Fruit fly (Drosophila melanogaster) whole organism, prepupa: ENCODE results near the gene Myo31DF.

ENCODE experiments used
- CG10669 ChIP-seq: fragments of 200-800 bp; sonication (Bioruptor generic); optimal IDR thresholded peaks from 3 replicates; lab custom pipeline; 2018; ENCODE audit warnings: missing biosample characterization, mild to moderate bottlenecking, missing genetic modification characterization, moderate library complexity
- CG8119 ChIP-seq: fragments of 200-800 bp; sonication (Bioruptor generic); IDR thresholded peaks from 3 replicates; pipeline ENCODE4 v1.3.6; 2022; ENCODE audit warnings: missing biosample characterization, missing genetic modification characterization
- Gug ChIP-seq: fragments of 200-800 bp; sonication (Bioruptor generic); IDR thresholded peaks from 2 replicates; pipeline ENCODE4 v1.3.6; 2022; ENCODE audit warnings: missing biosample characterization, missing genetic modification characterization
- Smox ChIP-seq: fragments of 200-800 bp; sonication (Bioruptor generic); optimal IDR thresholded peaks from 3 replicates; lab custom pipeline; 2016; ENCODE audit warnings: missing biosample characterization, missing genetic modification characterization
- topi ChIP-seq: fragments of 200-800 bp; sonication (Bioruptor generic); optimal IDR thresholded peaks from 3 replicates; lab custom pipeline; 2016; ENCODE audit warnings: missing biosample characterization, missing genetic modification characterization

DNA sequence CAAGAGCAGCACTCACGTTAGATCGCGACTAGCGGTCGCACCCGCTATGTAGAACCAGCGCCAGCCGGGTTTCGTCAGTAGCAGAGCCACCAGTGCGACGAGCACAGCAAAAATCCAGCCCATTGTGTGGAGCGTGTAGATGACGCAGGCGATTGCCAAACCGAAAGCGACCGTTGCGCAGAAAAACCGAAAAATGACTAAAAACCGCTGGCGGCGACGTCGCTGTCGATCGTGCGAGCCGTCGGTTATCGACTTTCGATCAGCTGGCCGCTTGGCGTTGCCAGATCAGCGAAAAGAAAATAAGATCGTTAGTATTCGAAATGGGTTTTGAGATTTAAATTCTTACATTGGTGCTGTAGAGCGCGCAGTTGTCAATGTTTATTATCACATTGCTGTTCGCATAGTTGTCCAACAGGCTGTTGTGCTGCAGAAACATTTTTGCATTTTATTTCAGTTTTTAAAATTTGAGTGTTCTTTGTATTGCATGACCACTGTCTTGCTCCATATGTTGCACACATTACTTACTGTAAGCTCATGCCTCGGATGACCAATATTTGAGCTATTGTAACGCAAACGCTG lies 10.0 kb upstream of the Myo31DF start:
- TF ChIP-seq CG8119 (GFP tag; lab: Robert Waterston, UW) (no peak; the same call in 2 of the 3 replicates), topi (GFP tag; lab: Kevin White, UChicago) (peak; percentile 49), CG10669 (GFP tag; lab: Kevin White, UChicago) (peak; percentile 16), Gug (GFP tag; lab: Robert Waterston, UW) (no peak), Smox (GFP tag; lab: Kevin White, UChicago) (peak; percentile 49)
